Worm (Caenorhabditis elegans) whole organism, late embryonic: ENCODE measurements around the gene sax-1.

Experiments
- C08G9.2 ChIP-seq: sonication (generic microtip); optimal IDR thresholded peaks from 2 replicates; lab custom pipeline; 2016; ENCODE audit warnings: mild to moderate bottlenecking, missing genetic modification characterization, moderate library complexity, missing compliant biosample characterization
- C38D4.7 ChIP-seq: fragments of 200-800 bp; sonication (Bioruptor generic); optimal IDR thresholded peaks from 2 replicates; lab custom pipeline; 2018; ENCODE audit warnings: mild to moderate bottlenecking, missing genetic modification characterization, moderate library complexity, missing compliant biosample characterization
- K02D7.2 ChIP-seq: sonication (generic microtip); optimal IDR thresholded peaks from 2 replicates; lab custom pipeline; 2017; ENCODE audit warnings: mild to moderate bottlenecking, missing genetic modification characterization, missing compliant biosample characterization
- K09A11.1 ChIP-seq: sonication (generic microtip); optimal IDR thresholded peaks from 2 replicates; lab custom pipeline; 2017; ENCODE audit warnings: antibody characterized with exemption, mild to moderate bottlenecking, missing genetic modification characterization, missing compliant biosample characterization; ENCODE audit not compliant: insufficient read depth
- T23F11.4 ChIP-seq: fragments of 200-800 bp; sonication (Bioruptor generic); optimal IDR thresholded peaks from 2 replicates; lab custom pipeline; 2018; ENCODE audit warnings: mild to moderate bottlenecking, missing genetic modification characterization, missing compliant biosample characterization
- Y22D7AL.16 ChIP-seq: sonication (generic microtip); optimal IDR thresholded peaks from 2 replicates; lab custom pipeline; 2016; ENCODE audit warnings: missing genetic modification characterization, missing compliant biosample characterization
- ama-1 ChIP-seq: fragments of 150-350 bp; optimal IDR thresholded peaks from 2 replicates; lab custom pipeline; 2014
- ceh-14 ChIP-seq: sonication (generic microtip); optimal IDR thresholded peaks from 2 replicates; lab custom pipeline; 2016; ENCODE audit warnings: missing genotype, missing genetic modification characterization, missing compliant biosample characterization
- ceh-18 ChIP-seq: sonication (generic microtip); optimal IDR thresholded peaks from 2 replicates; lab custom pipeline; 2016; ENCODE audit warnings: missing genetic modification characterization, missing compliant biosample characterization
- ceh-19 ChIP-seq: fragments of 200-800 bp; sonication (Bioruptor generic); optimal IDR thresholded peaks from 2 replicates; lab custom pipeline; 2018; ENCODE audit warnings: mild to moderate bottlenecking, missing genetic modification characterization, missing compliant biosample characterization
- ceh-2 ChIP-seq: sonication (generic microtip); optimal IDR thresholded peaks from 2 replicates; lab custom pipeline; 2016; ENCODE audit warnings: missing genotype, missing genetic modification characterization, missing compliant biosample characterization
- ceh-22 ChIP-seq: sonication (generic microtip); optimal IDR thresholded peaks from 2 replicates; lab custom pipeline; 2017; ENCODE audit warnings: missing biosample characterization, missing genetic modification characterization
- ceh-31 ChIP-seq: sonication (generic microtip); optimal IDR thresholded peaks from 2 replicates; lab custom pipeline; 2016; ENCODE audit warnings: missing genetic modification characterization, missing compliant biosample characterization
- ceh-34 ChIP-seq: sonication (generic microtip); optimal IDR thresholded peaks from 2 replicates; lab custom pipeline; 2016; ENCODE audit warnings: mild to moderate bottlenecking, missing genetic modification characterization, missing compliant biosample characterization
- ceh-45 ChIP-seq: fragments of 200-800 bp; sonication (Bioruptor generic); IDR thresholded peaks from 2 replicates; pipeline ENCODE4 v1.3.6; 2022; ENCODE audit warnings: missing genetic modification reagents, missing genetic modification characterization, missing compliant biosample characterization
- ceh-6 ChIP-seq: fragments of 200-800 bp; sonication (Bioruptor generic); optimal IDR thresholded peaks from 2 replicates; lab custom pipeline; 2018; ENCODE audit warnings: mild to moderate bottlenecking, missing genetic modification characterization, missing compliant biosample characterization
- ceh-9 ChIP-seq: sonication (generic microtip); optimal IDR thresholded peaks from 2 replicates; lab custom pipeline; 2016; ENCODE audit warnings: mild to moderate bottlenecking, missing genetic modification characterization, inconsistent platforms, missing compliant biosample characterization
- che-1 ChIP-seq: sonication (generic microtip); optimal IDR thresholded peaks from 2 replicates; lab custom pipeline; 2016; ENCODE audit warnings: mild to moderate bottlenecking, missing genetic modification characterization, missing compliant biosample characterization
- dmd-4 ChIP-seq: sonication (generic microtip); optimal IDR thresholded peaks from 2 replicates; lab custom pipeline; 2016; ENCODE audit warnings: borderline replicate concordance, missing genetic modification characterization, missing compliant biosample characterization
- dve-1 ChIP-seq: sonication (generic microtip); optimal IDR thresholded peaks from 2 replicates; lab custom pipeline; 2017; ENCODE audit warnings: antibody characterized with exemption, mild to moderate bottlenecking, missing genetic modification characterization, missing compliant biosample characterization
- elt-2 ChIP-seq: sonication (generic microtip); optimal IDR thresholded peaks from 2 replicates; lab custom pipeline; 2016; ENCODE audit warnings: missing genetic modification reagents, missing genetic modification characterization, missing compliant biosample characterization
- elt-4 ChIP-seq: sonication (generic microtip); optimal IDR thresholded peaks from 2 replicates; lab custom pipeline; 2016; ENCODE audit warnings: missing genetic modification characterization, missing compliant biosample characterization
- eyg-1 ChIP-seq: sonication (generic microtip); optimal IDR thresholded peaks from 2 replicates; lab custom pipeline; 2016; ENCODE audit warnings: missing genotype, missing genetic modification characterization, missing compliant biosample characterization
- fax-1 ChIP-seq: sonication (generic microtip); optimal IDR thresholded peaks from 2 replicates; lab custom pipeline; 2016; ENCODE audit warnings: missing genotype, missing genetic modification characterization, missing compliant biosample characterization
- fkh-10 ChIP-seq: fragments of 150-350 bp; optimal IDR thresholded peaks from 2 replicates; lab custom pipeline; 2014; ENCODE audit warnings: missing biosample characterization, missing genetic modification reagents, missing genetic modification characterization
- gmeb-2 ChIP-seq: sonication (generic microtip); optimal IDR thresholded peaks from 2 replicates; lab custom pipeline; 2016; ENCODE audit warnings: missing genetic modification characterization, inconsistent platforms, missing compliant biosample characterization
- hlh-15 ChIP-seq: sonication (generic microtip); optimal IDR thresholded peaks from 2 replicates; lab custom pipeline; 2016; ENCODE audit warnings: missing genetic modification characterization, missing compliant biosample characterization
- hlh-6 ChIP-seq: sonication (generic microtip); optimal IDR thresholded peaks from 2 replicates; lab custom pipeline; 2016; ENCODE audit warnings: missing genotype, missing genetic modification characterization, missing compliant biosample characterization
- hlh-8 ChIP-seq: sonication (generic microtip); optimal IDR thresholded peaks from 2 replicates; lab custom pipeline; 2016; ENCODE audit warnings: missing genotype, missing genetic modification characterization, missing compliant biosample characterization
- lin-11 ChIP-seq: fragments of 200-800 bp; sonication (Bioruptor generic); optimal IDR thresholded peaks from 2 replicates; lab custom pipeline; 2018; ENCODE audit warnings: mild to moderate bottlenecking, missing genetic modification characterization, missing compliant biosample characterization
- madf-2 ChIP-seq: sonication (generic microtip); optimal IDR thresholded peaks from 2 replicates; lab custom pipeline; 2017; ENCODE audit warnings: missing genetic modification characterization, missing compliant biosample characterization
- mec-3 ChIP-seq: sonication (generic microtip); optimal IDR thresholded peaks from 2 replicates; lab custom pipeline; 2016; ENCODE audit warnings: borderline replicate concordance, missing genetic modification characterization, missing compliant biosample characterization
- nfya-1 ChIP-seq: sonication (generic microtip); optimal IDR thresholded peaks from 2 replicates; lab custom pipeline; 2017; ENCODE audit warnings: missing genetic modification characterization, mild to moderate bottlenecking, missing compliant biosample characterization, antibody characterized with exemption, moderate library complexity
- nhr-11 ChIP-seq: fragments of 150-350 bp; optimal IDR thresholded peaks from 2 replicates; lab custom pipeline; 2014; ENCODE audit warnings: missing biosample characterization, missing genetic modification characterization
- nhr-232 ChIP-seq: sonication (generic microtip); optimal IDR thresholded peaks from 2 replicates; lab custom pipeline; 2016; ENCODE audit warnings: missing genetic modification characterization, missing compliant biosample characterization
- npax-4 ChIP-seq: sonication (generic microtip); optimal IDR thresholded peaks from 2 replicates; lab custom pipeline; 2016; ENCODE audit warnings: missing genetic modification characterization, missing compliant biosample characterization
- odd-2 ChIP-seq: sonication (generic microtip); optimal IDR thresholded peaks from 2 replicates; lab custom pipeline; 2017; ENCODE audit warnings: antibody characterized with exemption, mild to moderate bottlenecking, missing genetic modification characterization, missing compliant biosample characterization
- pag-3 ChIP-seq: sonication (generic microtip); optimal IDR thresholded peaks from 2 replicates; lab custom pipeline; 2016; ENCODE audit warnings: missing compliant biosample characterization, missing genetic modification characterization, borderline replicate concordance
- pat-9 ChIP-seq: fragments of 200-800 bp; sonication (Bioruptor generic); optimal IDR thresholded peaks from 2 replicates; lab custom pipeline; 2018; ENCODE audit warnings: mild to moderate bottlenecking, missing genetic modification characterization, moderate library complexity, missing compliant biosample characterization
- pha-2 ChIP-seq: sonication (generic microtip); optimal IDR thresholded peaks from 2 replicates; lab custom pipeline; 2017; ENCODE audit warnings: mild to moderate bottlenecking, missing genetic modification characterization, missing compliant biosample characterization
- pha-4 ChIP-seq: fragments of 150-350 bp; optimal IDR thresholded peaks from 2 replicates; lab custom pipeline; 2018; ENCODE audit warnings: missing biosample characterization, missing genetic modification reagents, missing genetic modification characterization
- pros-1 ChIP-seq: fragments of 150-350 bp; optimal IDR thresholded peaks from 2 replicates; lab custom pipeline; 2014; ENCODE audit warnings: missing biosample characterization, missing genetic modification reagents, missing genetic modification characterization
- ref-2 ChIP-seq: sonication (generic microtip); optimal IDR thresholded peaks from 2 replicates; lab custom pipeline; 2016; ENCODE audit warnings: missing genetic modification characterization, missing compliant biosample characterization
- rnt-1 ChIP-seq: sonication (generic microtip); optimal IDR thresholded peaks from 2 replicates; lab custom pipeline; 2016; ENCODE audit warnings: missing genetic modification characterization, missing compliant biosample characterization
- sdc-2 ChIP-seq: sonication (generic microtip); optimal IDR thresholded peaks from 2 replicates; lab custom pipeline; 2016; ENCODE audit warnings: missing genotype, missing genetic modification characterization, missing compliant biosample characterization
- sox-2 ChIP-seq: fragments of 200-800 bp; sonication (Bioruptor generic); IDR thresholded peaks from 2 replicates; pipeline ENCODE4 v1.3.6; 2022; ENCODE audit warnings: missing genetic modification reagents, missing genetic modification characterization, missing compliant biosample characterization
- tbx-2 ChIP-seq: sonication (generic microtip); optimal IDR thresholded peaks from 2 replicates; lab custom pipeline; 2016; ENCODE audit warnings: missing genetic modification characterization, missing compliant biosample characterization
- ttx-3 ChIP-seq: sonication (generic microtip); optimal IDR thresholded peaks from 2 replicates; lab custom pipeline; 2016; ENCODE audit warnings: missing genetic modification reagents, missing genetic modification characterization, missing compliant biosample characterization
- unc-3 ChIP-seq, 2 experiments: fragments of 200-800 bp in 1 of 2; sonication (Bioruptor generic) in 1 of 2; sonication (generic microtip) in 1 of 2; conservative IDR thresholded peaks in 1 of 2; optimal IDR thresholded peaks in 1 of 2; 2 replicates each; pipeline versions ENCODE4 v1.3.6 to Lab custom; 2016 to 2022; ENCODE audit warnings: missing compliant biosample characterization in 2 of 2, missing genetic modification characterization in 2 of 2, missing genetic modification reagents in 1 of 2
- unc-42 ChIP-seq: sonication (generic microtip); optimal IDR thresholded peaks from 2 replicates; lab custom pipeline; 2016; ENCODE audit warnings: missing genotype, missing genetic modification characterization, missing compliant biosample characterization
- unc-55 ChIP-seq: sonication (generic microtip); optimal IDR thresholded peaks from 2 replicates; lab custom pipeline; 2017; ENCODE audit warnings: missing biosample characterization, missing genetic modification reagents, missing genetic modification characterization
- unc-86 ChIP-seq: sonication (generic microtip); optimal IDR thresholded peaks from 2 replicates; lab custom pipeline; 2016; ENCODE audit warnings: missing genetic modification characterization, missing compliant biosample characterization
- zip-5 ChIP-seq: sonication (generic microtip); optimal IDR thresholded peaks from 2 replicates; lab custom pipeline; 2016; ENCODE audit warnings: missing genetic modification characterization, missing compliant biosample characterization

Gene sax-1

ce11 chrX:3694172-3694571 lies 44.2 kb upstream of the sax-1 start:
- TF ChIP-seq elt-2 (tag; lab: Kevin White, UChicago) = peak; percentile 28
- TF ChIP-seq ceh-18 (tag; lab: Kevin White, UChicago) = peak; percentile 51
- peak; percentile 79 for TF ChIP-seq ref-2 (tag; lab: Kevin White, UChicago)
- peak; percentile 32 for TF ChIP-seq ceh-22 (tag; lab: Kevin White, UChicago)
- no peak for TF ChIP-seq ceh-45
- TF ChIP-seq sdc-2 (tag; lab: Kevin White, UChicago) = peak; percentile 74
- TF ChIP-seq C38D4.7 (GFP tag; lab: Kevin White, UChicago) = no peak
- peak; percentile 50 for TF ChIP-seq ceh-19 (GFP tag; lab: Kevin White, UChicago)
- peak; percentile 38 for TF ChIP-seq unc-42 (tag; lab: Kevin White, UChicago)
- peak; percentile 79 for TF ChIP-seq tbx-2 (tag; lab: Kevin White, UChicago)
- TF ChIP-seq unc-3 (GFP tag; conservative IDR thresholded peaks at IDR 0.05; lab: Robert Waterston, UW) = no peak
- no peak for TF ChIP-seq unc-3 (tag; optimal IDR thresholded peaks at IDR 0.05; lab: Kevin White, UChicago)
- no peak for TF ChIP-seq ceh-34 (tag; lab: Kevin White, UChicago)
- TF ChIP-seq pha-4 = no peak
- TF ChIP-seq pros-1 (tag; lab: Kevin White, UChicago) = no peak
- no peak for TF ChIP-seq elt-4 (tag; lab: Kevin White, UChicago)
- TF ChIP-seq pag-3 (tag; lab: Kevin White, UChicago) = no peak
- TF ChIP-seq Y22D7AL.16 = no peak
- TF ChIP-seq nhr-11 = no peak
- no peak for TF ChIP-seq hlh-15 (tag; lab: Kevin White, UChicago)
- TF ChIP-seq zip-5 = no peak
- TF ChIP-seq ceh-31 (tag; lab: Kevin White, UChicago) = peak; percentile 72
- TF ChIP-seq T23F11.4 (GFP tag; lab: Kevin White, UChicago) = no peak
- TF ChIP-seq madf-2 (tag; lab: Kevin White, UChicago) = peak; percentile 41
- TF ChIP-seq hlh-8 (tag; lab: Kevin White, UChicago) = no peak
- no peak for TF ChIP-seq odd-2 (tag; lab: Kevin White, UChicago)
- TF ChIP-seq eyg-1 (tag; lab: Kevin White, UChicago) = no peak
- TF ChIP-seq pha-2 (tag; lab: Kevin White, UChicago) = peak; percentile 9
- no peak for TF ChIP-seq mec-3 (tag; lab: Kevin White, UChicago)
- TF ChIP-seq che-1 (tag; lab: Kevin White, UChicago) = peak; percentile 30
- TF ChIP-seq nfya-1 (tag; lab: Kevin White, UChicago) = peak; percentile 56
- TF ChIP-seq unc-55 (GFP tag; lab: Kevin White, UChicago) = peak; percentile 55
- TF ChIP-seq unc-86 (tag; lab: Kevin White, UChicago) = no peak
- no peak for TF ChIP-seq ttx-3 (tag; lab: Kevin White, UChicago)
- TF ChIP-seq lin-11 (tag; lab: Kevin White, UChicago) = no peak
- TF ChIP-seq ceh-2 (tag; lab: Kevin White, UChicago) = no peak
- no peak for TF ChIP-seq dve-1 (tag; lab: Kevin White, UChicago)
- TF ChIP-seq dmd-4 (tag; lab: Kevin White, UChicago) = peak; percentile 18
- peak; percentile 37; the same call in 1 of the 2 replicates for TF ChIP-seq sox-2 (GFP tag; lab: Robert Waterston, UW)
- no peak for TF ChIP-seq ama-1 (lab: Kevin White, UChicago)
- TF ChIP-seq fax-1 (tag; lab: Kevin White, UChicago) = no peak
- TF ChIP-seq ceh-9 = no peak
- no peak for TF ChIP-seq npax-4
- TF ChIP-seq ceh-14 (tag; lab: Kevin White, UChicago) = no peak
- TF ChIP-seq K09A11.1 = no peak
- TF ChIP-seq gmeb-2 (tag; lab: Kevin White, UChicago) = no peak
- TF ChIP-seq C08G9.2 (tag; lab: Kevin White, UChicago) = peak; percentile 33
- TF ChIP-seq rnt-1 (tag; lab: Kevin White, UChicago) = peak; percentile 39
- peak; percentile 2 for TF ChIP-seq hlh-6 (tag; lab: Kevin White, UChicago)
- peak; percentile 15 for TF ChIP-seq pat-9 (tag; lab: Kevin White, UChicago)
- TF ChIP-seq K02D7.2 = no peak
- no peak for TF ChIP-seq fkh-10 (GFP tag; lab: Kevin White, UChicago)
- no peak for TF ChIP-seq ceh-6 (GFP tag; lab: Kevin White, UChicago)
- TF ChIP-seq nhr-232 = no peak
